Worm (Caenorhabditis elegans): Measurements from ENCODE around the gene sfxn-1.4.

sfxn-1.4 gene

ce11 chrII:11633509-11633908 is 47.5 kb downstream of the sfxn-1.4 start, which contains the start of gene din-1:
TSS of gene din-1 (minus strand) at chrII:11633609.
- TF ChIP-seq T22C8.4 (GFP tag; IDR thresholded peaks at IDR 0.05) (no peak), klf-2 (GFP tag; conservative IDR thresholded peaks at IDR 0.05) (no peak), tab-1 (GFP tag; IDR thresholded peaks at IDR 0.05) (no peak), ztf-23 (GFP tag; IDR thresholded peaks at IDR 0.05) (no peak), cog-1 (tag; optimal IDR thresholded peaks at IDR 0.05) (no peak), ztf-29 (GFP tag; IDR thresholded peaks at IDR 0.05) (no peak), ref-1 (GFP tag; conservative IDR thresholded peaks at IDR 0.05) (no peak), flt-1 (GFP tag; IDR thresholded peaks at IDR 0.05) (no peak), med-1 (GFP tag; optimal IDR thresholded peaks at IDR 0.05; ENCODE audit: insufficient read depth) (no peak)

ce11 chrII:11632689-11633088 is 48.3 kb downstream of the sfxn-1.4 start:
- TF ChIP-seq T22C8.4 (GFP tag; IDR thresholded peaks at IDR 0.05) (no peak), ztf-29 (GFP tag; IDR thresholded peaks at IDR 0.05) (no peak), flt-1 (GFP tag; IDR thresholded peaks at IDR 0.05) (no peak), med-1 (GFP tag; optimal IDR thresholded peaks at IDR 0.05; ENCODE audit: insufficient read depth) (no peak), tab-1 (GFP tag; IDR thresholded peaks at IDR 0.05) (no peak), klf-2 (GFP tag; conservative IDR thresholded peaks at IDR 0.05) (no peak), ref-1 (GFP tag; conservative IDR thresholded peaks at IDR 0.05) (0 out of 2 replicates have a peak, but pooled peaks have one; percentile 6), cog-1 (tag; optimal IDR thresholded peaks at IDR 0.05) (no peak)

ce11 chrII:11629957-11630356 is 51.1 kb downstream of the sfxn-1.4 start:
- TF ChIP-seq klf-2 (GFP tag; conservative IDR thresholded peaks at IDR 0.05) (no peak), ztf-29 (GFP tag; IDR thresholded peaks at IDR 0.05) (no peak), tab-1 (GFP tag; IDR thresholded peaks at IDR 0.05) (no peak), ref-1 (GFP tag; conservative IDR thresholded peaks at IDR 0.05) (no peak), cog-1 (tag; optimal IDR thresholded peaks at IDR 0.05) (no peak), med-1 (GFP tag; optimal IDR thresholded peaks at IDR 0.05; ENCODE audit: insufficient read depth) (no peak)
